Worm (Caenorhabditis elegans): ENCODE results near the gene F36H12.4.

Gene F36H12.4

DNA sequence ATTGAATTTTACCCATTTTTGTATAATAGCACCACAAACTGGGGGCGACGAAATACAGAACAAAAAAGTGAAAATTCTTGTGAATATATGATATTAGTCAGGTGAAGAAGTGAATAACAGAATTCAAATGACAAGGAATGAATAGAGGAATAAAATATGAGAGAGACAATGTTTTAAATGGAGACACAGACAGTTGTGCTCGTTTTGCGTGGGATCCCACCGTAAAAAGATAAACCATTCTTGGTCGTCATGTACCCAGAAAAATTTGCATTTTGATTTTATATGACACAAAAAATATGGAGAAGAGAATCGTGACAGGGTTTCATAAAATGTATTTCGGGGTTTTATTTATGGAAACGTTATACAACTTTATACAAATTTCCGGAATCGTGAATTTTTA, 8.8 kb downstream of the F36H12.4 start, which contains the start of gene F36H12.17:
Gene F36H12.17 (minus strand): TSS at position 101 of the 400 bp plus-strand sequence.
- TF ChIP-seq B0019.2 (GFP tag; conservative IDR thresholded peaks at IDR 0.05) (no peak), lag-1 (GFP tag; IDR thresholded peaks at IDR 0.05) (no peak), nhr-27 (tag; optimal IDR thresholded peaks at IDR 0.05) (no peak), F49E8.2 (tag; optimal IDR thresholded peaks at IDR 0.05; ENCODE audit: insufficient read depth) (no peak), C17E4.6 (GFP tag; IDR thresholded peaks at IDR 0.05) (no peak), rcor-1 (GFP tag; IDR thresholded peaks at IDR 0.05) (no peak), K12H6.12 (tag; optimal IDR thresholded peaks at IDR 0.05) (no peak)

DNA sequence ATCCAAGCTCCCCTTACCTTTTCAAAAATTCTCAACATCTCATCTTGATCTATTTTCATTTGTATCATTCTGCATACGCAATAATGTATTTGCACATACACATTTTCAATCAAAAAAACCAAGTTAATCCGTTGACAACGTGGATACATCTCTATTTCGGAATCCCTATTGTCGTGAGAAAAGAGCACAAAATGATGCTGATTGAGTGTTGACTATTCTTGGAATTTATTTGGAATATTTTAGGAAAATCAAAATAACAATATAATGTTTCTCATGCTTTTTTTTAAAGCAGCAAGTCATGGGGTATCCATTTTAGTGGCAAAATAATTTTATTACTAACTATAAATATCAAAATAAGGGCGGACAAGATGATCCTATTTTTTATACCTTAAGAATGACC, 12.6 kb downstream of the F36H12.4 start:
- TF ChIP-seq Y95B8A.8 (GFP tag; IDR thresholded peaks at IDR 0.05) (no peak), hsf-1 (GFP tag; IDR thresholded peaks at IDR 0.05) (no peak), ZK185.1 (tag; optimal IDR thresholded peaks at IDR 0.05; ENCODE audit: poor library complexity, severe bottlenecking) (no peak), F23B12.7 (tag; optimal IDR thresholded peaks at IDR 0.05; ENCODE audit: insufficient read depth) (no peak), F49E8.2 (tag; optimal IDR thresholded peaks at IDR 0.05; ENCODE audit: insufficient read depth) (no peak), ztf-26 (tag; optimal IDR thresholded peaks at IDR 0.05) (no peak), ztf-25 (GFP tag; IDR thresholded peaks at IDR 0.05) (no peak)

DNA sequence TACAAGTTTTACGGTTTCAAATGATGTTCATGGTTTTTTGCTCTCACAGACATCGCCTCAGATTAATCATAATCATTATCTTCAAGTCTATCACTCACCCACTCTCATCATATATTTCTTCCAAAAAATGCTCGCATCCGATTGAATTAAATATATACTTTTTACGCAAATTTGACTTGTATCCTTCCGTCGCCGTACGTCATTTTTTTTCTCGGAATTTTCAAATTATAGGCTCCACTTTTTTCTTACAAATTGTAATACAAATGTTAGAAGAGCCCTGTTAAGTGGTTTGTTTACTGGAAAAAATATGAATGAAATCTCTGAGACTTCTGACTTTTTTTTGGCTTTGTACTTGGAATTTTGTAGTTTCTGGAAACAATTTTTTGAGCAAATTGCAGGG, 18.3 kb downstream of the F36H12.4 start:
- TF ChIP-seq attf-5 (GFP tag; optimal IDR thresholded peaks at IDR 0.05) (no peak), unc-62 (GFP tag; optimal IDR thresholded peaks at IDR 0.05) (no peak), K12H6.12 (tag; optimal IDR thresholded peaks at IDR 0.05) (no peak), pbrm-1 (GFP tag; IDR thresholded peaks at IDR 0.05) (no peak), aptf-2 (GFP tag; conservative IDR thresholded peaks at IDR 0.05) (no peak), madf-3 (GFP tag; IDR thresholded peaks at IDR 0.05) (no peak), nhr-80 (tag; optimal IDR thresholded peaks at IDR 0.05) (no peak), ekl-4 (GFP tag; IDR thresholded peaks at IDR 0.05) (no peak), lin-35 (GFP tag; optimal IDR thresholded peaks at IDR 0.05) (no peak), F52B5.7 (tag; optimal IDR thresholded peaks at IDR 0.05) (no peak), ztf-25 (GFP tag; IDR thresholded peaks at IDR 0.05) (no peak), hmg-1.2 (GFP tag; IDR thresholded peaks at IDR 0.05) (no peak), aptf-3 (GFP tag; IDR thresholded peaks at IDR 0.05) (no peak), tbx-9 (tag; optimal IDR thresholded peaks at IDR 0.05; ENCODE audit: borderline replicate concordance) (no peak), snpc-3.4 (tag; optimal IDR thresholded peaks at IDR 0.05) (no peak), dpl-1 (GFP tag; optimal IDR thresholded peaks at IDR 0.05) (no peak)

DNA sequence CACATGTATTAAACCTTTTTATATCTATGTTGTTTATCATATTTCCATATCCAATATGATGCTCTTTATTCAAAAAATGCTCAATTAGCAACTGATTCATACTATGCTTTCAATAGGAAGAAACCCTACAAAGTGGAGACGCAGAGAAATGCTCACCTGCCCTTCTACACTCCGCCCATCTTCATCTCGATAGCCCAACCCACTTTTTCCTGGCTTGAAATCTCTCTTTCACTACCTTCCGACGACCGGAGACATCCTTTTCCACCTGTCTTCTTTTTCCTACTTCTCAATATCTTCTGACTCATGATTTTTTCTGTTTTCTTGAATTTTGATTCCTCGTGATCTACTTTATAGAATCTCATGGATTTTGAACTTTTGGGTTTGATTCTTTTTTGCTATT, 20.0 kb downstream of the F36H12.4 start:
- TF ChIP-seq fkh-3 (tag; optimal IDR thresholded peaks at IDR 0.05) (no peak), nhr-27 (tag; optimal IDR thresholded peaks at IDR 0.05) (no peak), cebp-2 (GFP tag; IDR thresholded peaks at IDR 0.05) (no peak), hlh-12 (tag; optimal IDR thresholded peaks at IDR 0.05) (no peak), B0261.1 (tag; optimal IDR thresholded peaks at IDR 0.05) (no peak), B0336.3 (GFP tag; IDR thresholded peaks at IDR 0.05) (no peak), him-1 (tag; optimal IDR thresholded peaks at IDR 0.05) (no peak), madf-10 (tag; optimal IDR thresholded peaks at IDR 0.05) (no peak), unc-130 (GFP tag; optimal IDR thresholded peaks at IDR 0.05) (no peak), nhr-179 (tag; optimal IDR thresholded peaks at IDR 0.05) (no peak), lin-40 (tag; optimal IDR thresholded peaks at IDR 0.05) (no peak), bed-2 (GFP tag; IDR thresholded peaks at IDR 0.05) (no peak), ceh-79 (tag; optimal IDR thresholded peaks at IDR 0.05) (no peak), pbrm-1 (GFP tag; IDR thresholded peaks at IDR 0.05) (no peak)

Data from whole organism, young adult.